Worm (Caenorhabditis elegans): Measurements from ENCODE around the gene K01C8.2.

The K01C8.2 gene

DNA sequence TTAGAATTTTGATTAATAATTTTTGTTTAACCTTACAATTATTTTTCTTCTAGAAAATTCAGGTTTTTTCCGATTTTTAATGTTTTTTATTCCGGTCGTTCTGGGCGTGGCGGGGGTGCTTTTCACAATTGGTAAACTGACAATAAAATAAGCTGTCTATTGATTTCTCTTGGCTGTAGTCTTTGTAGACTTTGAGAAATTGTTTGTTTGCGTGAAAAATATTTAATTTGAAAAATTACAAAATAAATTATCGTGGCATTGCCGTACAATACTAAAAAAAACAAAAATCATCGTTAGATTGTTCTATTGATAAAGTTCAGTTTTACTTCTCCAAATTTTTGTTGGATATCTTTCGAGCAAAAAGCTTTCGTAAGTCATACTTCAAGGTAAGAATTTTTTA is 22.8 kb downstream of the K01C8.2 start, which contains the start of gene F35C11.3:
Gene F35C11.3 (plus strand): TSS at position 301 of the 400 bp plus-strand sequence.
- TF ChIP-seq ceh-39 (tag; optimal IDR thresholded peaks at IDR 0.05) (no peak), mab-5 (tag; optimal IDR thresholded peaks at IDR 0.05) (no peak), flh-1 (GFP tag; optimal IDR thresholded peaks at IDR 0.05) (no peak)

DNA sequence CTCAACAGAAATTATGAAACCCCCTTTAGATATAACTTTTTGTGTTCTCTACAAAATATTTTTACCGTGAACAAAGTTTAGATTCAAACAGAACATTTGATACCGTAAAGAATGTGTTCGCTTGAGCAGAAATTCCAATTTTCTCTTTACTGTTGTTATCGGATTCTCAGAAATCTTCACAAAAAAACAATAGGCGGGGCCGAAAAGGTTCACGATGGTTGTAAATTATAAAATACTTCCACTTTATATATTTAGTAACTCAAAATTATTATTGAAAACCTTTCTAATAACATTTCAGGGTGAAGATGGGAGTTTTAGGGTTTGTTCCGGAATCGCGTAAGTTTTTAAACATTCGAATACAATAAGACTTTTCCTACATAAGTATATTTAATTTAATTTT is 31.1 kb downstream of the K01C8.2 start, which contains the start of gene nlp-5:
Gene nlp-5 (plus strand): TSS at position 301 of the 400 bp plus-strand sequence.
- no peak for TF ChIP-seq snpc-4 (tag; optimal IDR thresholded peaks at IDR 0.05)
- TF ChIP-seq elt-3 (tag; optimal IDR thresholded peaks at IDR 0.05): no peak
- no peak for TF ChIP-seq unc-39 (tag; optimal IDR thresholded peaks at IDR 0.05)
- TF ChIP-seq mls-2 (tag; optimal IDR thresholded peaks at IDR 0.05): no peak
- TF ChIP-seq sptf-1 (tag; optimal IDR thresholded peaks at IDR 0.05): no peak
- no peak for TF ChIP-seq zip-8 (tag; optimal IDR thresholded peaks at IDR 0.05)
- TF ChIP-seq unc-120 (tag; optimal IDR thresholded peaks at IDR 0.05; ENCODE audit: poor library complexity, severe bottlenecking): no peak
- TF ChIP-seq mep-1 (tag; optimal IDR thresholded peaks at IDR 0.05): no peak
- TF ChIP-seq nhr-12 (tag; optimal IDR thresholded peaks at IDR 0.05): no peak
- TF ChIP-seq lin-13 (tag; optimal IDR thresholded peaks at IDR 0.05): no peak
- no peak for TF ChIP-seq nhr-76 (tag; optimal IDR thresholded peaks at IDR 0.05)
- TF ChIP-seq M03D4.4 (tag; optimal IDR thresholded peaks at IDR 0.05): no peak
- no peak for TF ChIP-seq ceh-83 (GFP tag; optimal IDR thresholded peaks at IDR 0.05)
- TF ChIP-seq flh-1 (GFP tag; optimal IDR thresholded peaks at IDR 0.05): no peak
- TF ChIP-seq elt-1 (tag; optimal IDR thresholded peaks at IDR 0.05; ENCODE audit: borderline replicate concordance, insufficient read depth): no peak

DNA sequence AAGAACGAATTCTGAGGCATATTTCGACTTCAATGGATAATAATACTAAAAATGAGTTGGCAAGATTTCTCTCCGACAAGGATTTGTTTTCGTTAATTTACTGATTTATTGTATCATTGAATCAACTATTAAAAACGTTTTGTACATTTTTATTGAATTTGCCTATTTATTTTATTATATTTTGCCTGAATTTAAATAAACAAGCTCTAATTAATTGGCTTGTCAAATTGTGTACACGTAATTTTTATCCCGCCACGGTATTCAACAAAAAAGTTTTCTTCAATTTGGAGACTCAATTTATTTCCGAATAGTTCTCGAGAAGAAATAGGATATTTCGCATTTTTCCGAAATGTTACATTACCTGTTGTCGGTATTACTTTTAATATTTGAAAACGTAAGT is 36.8 kb downstream of the K01C8.2 start, which contains the start of gene M110.7:
Gene M110.7 (plus strand): TSS at position 301 of the 400 bp plus-strand sequence.
- no peak for TF ChIP-seq zip-8 (tag; optimal IDR thresholded peaks at IDR 0.05)
- TF ChIP-seq unc-39 (tag; optimal IDR thresholded peaks at IDR 0.05): no peak
- no peak for TF ChIP-seq ceh-83 (GFP tag; optimal IDR thresholded peaks at IDR 0.05)
- no peak for TF ChIP-seq drap-1 (GFP tag; optimal IDR thresholded peaks at IDR 0.05)
- TF ChIP-seq elt-1 (tag; optimal IDR thresholded peaks at IDR 0.05; ENCODE audit: borderline replicate concordance, insufficient read depth): no peak
- no peak for TF ChIP-seq unc-120 (tag; optimal IDR thresholded peaks at IDR 0.05; ENCODE audit: poor library complexity, severe bottlenecking)
- no peak for TF ChIP-seq lin-32 (GFP tag; optimal IDR thresholded peaks at IDR 0.05)
- no peak for TF ChIP-seq ham-2 (GFP tag; optimal IDR thresholded peaks at IDR 0.05)
- no peak for TF ChIP-seq nhr-237 (tag; optimal IDR thresholded peaks at IDR 0.05)
- TF ChIP-seq lsy-2 (tag; optimal IDR thresholded peaks at IDR 0.05): no peak
- TF ChIP-seq lin-13 (tag; optimal IDR thresholded peaks at IDR 0.05): no peak
- no peak for TF ChIP-seq snpc-4 (tag; optimal IDR thresholded peaks at IDR 0.05)
- no peak for TF ChIP-seq ceh-43 (GFP tag; optimal IDR thresholded peaks at IDR 0.05)
- no peak for TF ChIP-seq mep-1 (tag; optimal IDR thresholded peaks at IDR 0.05)
- no peak for TF ChIP-seq nhr-28 (tag; optimal IDR thresholded peaks at IDR 0.05)
- TF ChIP-seq unc-62 (GFP tag; optimal IDR thresholded peaks at IDR 0.05): no peak
- no peak for TF ChIP-seq sem-2 (GFP tag; optimal IDR thresholded peaks at IDR 0.05)
- no peak for TF ChIP-seq ztf-11 (tag; optimal IDR thresholded peaks at IDR 0.05)
- TF ChIP-seq mab-5 (tag; optimal IDR thresholded peaks at IDR 0.05): no peak
- no peak for TF ChIP-seq hlh-1 (tag; optimal IDR thresholded peaks at IDR 0.05)

DNA sequence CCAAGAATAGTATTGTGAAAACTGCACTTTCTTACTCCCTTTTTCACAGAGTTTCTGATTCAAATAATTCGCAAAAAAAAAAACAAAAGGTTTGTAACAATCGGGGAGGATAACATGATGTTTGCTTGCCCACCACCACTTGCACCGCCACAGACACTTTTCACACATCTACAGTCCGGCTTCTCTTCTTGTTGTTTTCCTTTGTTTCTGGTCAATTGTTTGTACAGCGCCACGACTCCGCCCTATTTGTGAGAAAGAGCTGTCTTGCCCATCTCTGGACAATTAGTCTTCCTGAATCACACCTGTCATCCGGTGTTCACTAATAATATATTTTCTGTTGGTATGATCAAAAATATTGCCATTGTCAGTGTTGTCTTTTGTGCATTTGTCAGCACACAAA is 38.3 kb downstream of the K01C8.2 start, which contains the start of gene M110.9:
Gene M110.9 (plus strand): TSS at position 301 of the 400 bp plus-strand sequence.
- TF ChIP-seq nhr-76 (tag; optimal IDR thresholded peaks at IDR 0.05): no peak
- no peak for TF ChIP-seq elt-1 (tag; optimal IDR thresholded peaks at IDR 0.05; ENCODE audit: borderline replicate concordance, insufficient read depth)
- no peak for TF ChIP-seq zip-8 (tag; optimal IDR thresholded peaks at IDR 0.05)
- no peak for TF ChIP-seq sem-2 (GFP tag; optimal IDR thresholded peaks at IDR 0.05)
- TF ChIP-seq nhr-12 (tag; optimal IDR thresholded peaks at IDR 0.05): no peak
- TF ChIP-seq elt-3 (tag; optimal IDR thresholded peaks at IDR 0.05): no peak
- no peak for TF ChIP-seq unc-39 (tag; optimal IDR thresholded peaks at IDR 0.05)
- no peak for TF ChIP-seq mep-1 (tag; optimal IDR thresholded peaks at IDR 0.05)
- no peak for TF ChIP-seq nhr-28 (tag; optimal IDR thresholded peaks at IDR 0.05)
- no peak for TF ChIP-seq ceh-83 (GFP tag; optimal IDR thresholded peaks at IDR 0.05)
- no peak for TF ChIP-seq nhr-2 (tag; optimal IDR thresholded peaks at IDR 0.05)
- no peak for TF ChIP-seq flh-1 (GFP tag; optimal IDR thresholded peaks at IDR 0.05)
- TF ChIP-seq cnd-1 (tag; optimal IDR thresholded peaks at IDR 0.05): no peak
- TF ChIP-seq ces-1 (GFP tag; optimal IDR thresholded peaks at IDR 0.05): no peak
- TF ChIP-seq unc-62 (GFP tag; optimal IDR thresholded peaks at IDR 0.05): no peak
- no peak for TF ChIP-seq M03D4.4 (tag; optimal IDR thresholded peaks at IDR 0.05)
- no peak for TF ChIP-seq ceh-43 (GFP tag; optimal IDR thresholded peaks at IDR 0.05)

DNA sequence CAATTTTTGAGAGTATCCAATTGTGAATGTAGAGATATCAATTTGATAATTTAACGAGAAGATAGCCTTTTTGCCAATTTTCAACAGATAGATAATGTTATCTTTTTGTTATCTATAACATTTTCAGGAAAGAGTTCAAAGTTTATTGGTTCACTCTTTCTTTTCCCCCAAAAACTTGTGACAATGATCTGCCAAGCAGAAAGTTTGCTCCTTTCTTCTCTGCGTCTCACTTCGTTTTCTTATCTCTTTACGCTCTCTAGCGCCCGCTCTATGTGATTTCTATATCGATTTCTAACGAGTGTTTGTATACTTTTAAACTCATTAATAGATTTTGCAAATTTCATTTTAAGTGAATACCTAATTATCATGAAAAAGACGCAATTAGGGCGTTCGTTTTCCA is 42.8 kb downstream of the K01C8.2 start:
- TF ChIP-seq tbx-8 (GFP tag; optimal IDR thresholded peaks at IDR 0.05) (no peak), unc-120 (tag; optimal IDR thresholded peaks at IDR 0.05; ENCODE audit: poor library complexity, severe bottlenecking) (no peak), mep-1 (tag; optimal IDR thresholded peaks at IDR 0.05) (no peak), unc-39 (tag; optimal IDR thresholded peaks at IDR 0.05) (no peak), sptf-1 (tag; optimal IDR thresholded peaks at IDR 0.05) (no peak), mls-2 (tag; optimal IDR thresholded peaks at IDR 0.05) (no peak), snpc-4 (tag; optimal IDR thresholded peaks at IDR 0.05) (no peak), hlh-1 (tag; optimal IDR thresholded peaks at IDR 0.05) (no peak), ceh-39 (tag; optimal IDR thresholded peaks at IDR 0.05) (no peak), pha-4 (tag; optimal IDR thresholded peaks at IDR 0.05) (no peak), unc-62 (GFP tag; optimal IDR thresholded peaks at IDR 0.05) (no peak), blmp-1 (tag; optimal IDR thresholded peaks at IDR 0.05) (no peak), ces-1 (GFP tag; optimal IDR thresholded peaks at IDR 0.05) (no peak), nhr-2 (tag; optimal IDR thresholded peaks at IDR 0.05) (no peak), ceh-43 (GFP tag; optimal IDR thresholded peaks at IDR 0.05) (no peak), bed-3 (GFP tag; optimal IDR thresholded peaks at IDR 0.05) (no peak), lin-13 (tag; optimal IDR thresholded peaks at IDR 0.05) (no peak)

Data from whole organism, mixed stage, embryonic.